Worm (Caenorhabditis elegans) whole organism, L1 larva: ENCODE measurements around the gene F56D2.3.

ENCODE experiments used
- C04F5.9 ChIP-seq: sonication (generic microtip); optimal IDR thresholded peaks from 2 replicates; lab custom pipeline; 2016; ENCODE audit warnings: missing genetic modification characterization, missing compliant biosample characterization
- C16A3.4 ChIP-seq: fragments of 150-350 bp; optimal IDR thresholded peaks from 2 replicates; lab custom pipeline; 2014; ENCODE audit warnings: missing biosample characterization, missing genetic modification characterization
- Y116A8C.19 ChIP-seq: sonication (generic microtip); optimal IDR thresholded peaks from 2 replicates; lab custom pipeline; 2016; ENCODE audit warnings: missing compliant biosample characterization, missing genetic modification characterization, borderline replicate concordance
- aha-1 ChIP-seq: fragments of 150-350 bp; optimal IDR thresholded peaks from 2 replicates; lab custom pipeline; 2014; ENCODE audit warnings: missing biosample characterization, missing genetic modification characterization
- aly-2 ChIP-seq: fragments of 150-350 bp; optimal IDR thresholded peaks from 2 replicates; lab custom pipeline; 2014; ENCODE audit warnings: missing biosample characterization, missing genetic modification characterization
- ama-1 ChIP-seq: fragments of 150-350 bp; optimal IDR thresholded peaks from 2 replicates; lab custom pipeline; 2014
- blmp-1 ChIP-seq: fragments of 150-350 bp; optimal IDR thresholded peaks from 2 replicates; lab custom pipeline; 2014; ENCODE audit warnings: missing biosample characterization, missing genetic modification characterization
- ceh-63 ChIP-seq: fragments of 200-800 bp; sonication (Bioruptor generic); optimal IDR thresholded peaks from 2 replicates; lab custom pipeline; 2018; ENCODE audit warnings: mild to moderate bottlenecking, missing genetic modification characterization, missing compliant biosample characterization
- ceh-8 ChIP-seq: fragments of 200-800 bp; sonication (Bioruptor generic); optimal IDR thresholded peaks from 2 replicates; lab custom pipeline; 2018; ENCODE audit warnings: mild to moderate bottlenecking, missing genetic modification characterization, moderate library complexity, missing compliant biosample characterization
- ceh-82 ChIP-seq, 3 experiments: fragments of 150-350 bp in 1 of 3; sonication (generic microtip) in 2 of 3; optimal IDR thresholded peaks; 2 replicates each; lab custom pipeline; 2014 to 2017; ENCODE audit warnings: missing biosample characterization in 3 of 3, missing genetic modification characterization in 3 of 3
- ceh-90 ChIP-seq: sonication (generic microtip); optimal IDR thresholded peaks from 2 replicates; lab custom pipeline; 2016; ENCODE audit warnings: missing genetic modification characterization, missing compliant biosample characterization
- ces-1 ChIP-seq: fragments of 150-350 bp; optimal IDR thresholded peaks from 2 replicates; lab custom pipeline; 2014; ENCODE audit warnings: missing biosample characterization, missing genetic modification reagents, missing genetic modification characterization
- dpl-1 ChIP-seq, 3 experiments: fragments of 150-350 bp in 2 of 3; sonication (generic microtip) in 1 of 3; optimal IDR thresholded peaks; 2 replicates each; lab custom pipeline; 2014 to 2017; ENCODE audit warnings: missing biosample characterization in 3 of 3, missing genetic modification characterization in 3 of 3, missing genetic modification reagents in 3 of 3
- dsc-1 ChIP-seq: sonication (generic microtip); optimal IDR thresholded peaks from 2 replicates; lab custom pipeline; 2016; ENCODE audit warnings: mild to moderate bottlenecking, missing genetic modification characterization, missing compliant biosample characterization
- egl-27 ChIP-seq, 2 experiments: fragments of 150-350 bp in 1 of 2; sonication (generic microtip); optimal IDR thresholded peaks; 3 replicates each; lab custom pipeline; 2017 to 2018; ENCODE audit warnings: missing biosample characterization in 2 of 2, missing genetic modification characterization in 2 of 2, missing genetic modification reagents in 2 of 2
- elt-2 ChIP-seq: sonication (generic microtip); optimal IDR thresholded peaks from 2 replicates; lab custom pipeline; 2016; ENCODE audit warnings: missing genetic modification characterization, mild to moderate bottlenecking, inconsistent platforms, missing compliant biosample characterization, missing genetic modification reagents
- ets-5 ChIP-seq: fragments of 200-800 bp; sonication (Bioruptor generic); IDR thresholded peaks from 2 replicates; pipeline ENCODE4 v1.3.6; 2022; ENCODE audit warnings: missing genetic modification characterization, missing compliant biosample characterization
- fkh-4 ChIP-seq: sonication (generic microtip); optimal IDR thresholded peaks from 2 replicates; lab custom pipeline; 2016; ENCODE audit warnings: missing compliant biosample characterization, missing genetic modification characterization, borderline replicate concordance
- fkh-8 ChIP-seq: sonication (generic microtip); optimal IDR thresholded peaks from 2 replicates; lab custom pipeline; 2016; ENCODE audit warnings: mild to moderate bottlenecking, missing genetic modification characterization, missing compliant biosample characterization
- fos-1 ChIP-seq: fragments of 150-350 bp; optimal IDR thresholded peaks from 2 replicates; lab custom pipeline; 2014; ENCODE audit warnings: missing biosample characterization, missing genetic modification characterization
- hlh-17 ChIP-seq: fragments of 200-800 bp; sonication (Bioruptor generic); optimal IDR thresholded peaks from 2 replicates; lab custom pipeline; 2018; ENCODE audit warnings: missing genetic modification characterization, mild to moderate bottlenecking, missing compliant biosample characterization, moderate library complexity, borderline replicate concordance
- hpl-2 ChIP-seq: fragments of 150-350 bp; optimal IDR thresholded peaks from 2 replicates; lab custom pipeline; 2014; ENCODE audit warnings: missing biosample characterization, missing genetic modification reagents, missing genetic modification characterization
- irx-1 ChIP-seq: sonication (generic microtip); optimal IDR thresholded peaks from 2 replicates; lab custom pipeline; 2016; ENCODE audit warnings: missing genetic modification characterization, missing compliant biosample characterization
- isw-1 ChIP-seq: fragments of 200-800 bp; sonication (Bioruptor generic); IDR thresholded peaks from 2 replicates; pipeline ENCODE4 v1.3.6; 2022; ENCODE audit warnings: missing genetic modification characterization, missing compliant biosample characterization
- jun-1 ChIP-seq: fragments of 150-350 bp; optimal IDR thresholded peaks from 2 replicates; lab custom pipeline; 2014; ENCODE audit warnings: missing biosample characterization, missing genetic modification reagents, missing genetic modification characterization
- lin-15B ChIP-seq: fragments of 150-350 bp; sonication (generic microtip); optimal IDR thresholded peaks from 3 replicates; lab custom pipeline; 2014; ENCODE audit warnings: missing biosample characterization, missing genetic modification characterization
- lin-39 ChIP-seq: fragments of 150-350 bp; optimal IDR thresholded peaks from 2 replicates; lab custom pipeline; 2014; ENCODE audit warnings: missing biosample characterization, missing genetic modification reagents, missing genetic modification characterization
- lir-3 ChIP-seq: sonication (generic microtip); optimal IDR thresholded peaks from 2 replicates; lab custom pipeline; 2016; ENCODE audit warnings: mild to moderate bottlenecking, missing genetic modification characterization, moderate library complexity, missing compliant biosample characterization; ENCODE audit not compliant: poor library complexity
- mdl-1 ChIP-seq, 2 experiments: fragments of 150-350 bp; optimal IDR thresholded peaks; 2 replicates each; lab custom pipeline; 2014 to 2017; ENCODE audit warnings: missing biosample characterization in 2 of 2, missing genetic modification characterization in 2 of 2, inconsistent platforms in 1 of 2
- mef-2 ChIP-seq: fragments of 150-350 bp; optimal IDR thresholded peaks from 2 replicates; lab custom pipeline; 2014; ENCODE audit warnings: missing biosample characterization, missing genetic modification characterization
- nhr-20 ChIP-seq: sonication (generic microtip); optimal IDR thresholded peaks from 2 replicates; lab custom pipeline; 2016; ENCODE audit warnings: mild to moderate bottlenecking, missing genetic modification characterization, missing compliant biosample characterization
- nhr-237 ChIP-seq: fragments of 150-350 bp; optimal IDR thresholded peaks from 2 replicates; lab custom pipeline; 2014; ENCODE audit warnings: missing biosample characterization, missing genetic modification characterization
- nhr-71 ChIP-seq: sonication (generic microtip); optimal IDR thresholded peaks from 2 replicates; lab custom pipeline; 2016; ENCODE audit warnings: mild to moderate bottlenecking, missing genetic modification characterization, moderate library complexity, missing compliant biosample characterization
- nhr-77 ChIP-seq: fragments of 150-350 bp; optimal IDR thresholded peaks from 2 replicates; lab custom pipeline; 2014; ENCODE audit warnings: missing biosample characterization, missing genetic modification characterization
- nhr-84 ChIP-seq: sonication (generic microtip); optimal IDR thresholded peaks from 2 replicates; lab custom pipeline; 2017; ENCODE audit warnings: missing biosample characterization, missing genetic modification characterization
- pax-3 ChIP-seq: fragments of 200-800 bp; sonication (Bioruptor generic); optimal IDR thresholded peaks from 2 replicates; lab custom pipeline; 2018; ENCODE audit warnings: mild to moderate bottlenecking, missing genetic modification characterization, moderate library complexity, missing compliant biosample characterization
- rnt-1 ChIP-seq: sonication (generic microtip); optimal IDR thresholded peaks from 2 replicates; lab custom pipeline; 2016; ENCODE audit warnings: mild to moderate bottlenecking, missing genetic modification characterization, moderate library complexity, missing compliant biosample characterization
- skn-1 ChIP-seq: fragments of 150-350 bp; optimal IDR thresholded peaks from 2 replicates; lab custom pipeline; 2014; ENCODE audit warnings: missing biosample characterization, missing genetic modification characterization
- snpc-4 ChIP-seq: fragments of 150-350 bp; optimal IDR thresholded peaks from 2 replicates; lab custom pipeline; 2014; ENCODE audit warnings: missing biosample characterization, missing genetic modification characterization
- snu-23 ChIP-seq: sonication (generic microtip); optimal IDR thresholded peaks from 2 replicates; lab custom pipeline; 2016; ENCODE audit warnings: missing genetic modification characterization, missing compliant biosample characterization
- sox-4 ChIP-seq: sonication (generic microtip); optimal IDR thresholded peaks from 2 replicates; lab custom pipeline; 2016; ENCODE audit warnings: missing genetic modification characterization, missing compliant biosample characterization
- sup-37 ChIP-seq: fragments of 200-800 bp; sonication (Bioruptor generic); optimal IDR thresholded peaks from 2 replicates; lab custom pipeline; 2018; ENCODE audit warnings: mild to moderate bottlenecking, missing genetic modification characterization, missing compliant biosample characterization
- swsn-7 ChIP-seq: sonication (generic microtip); optimal IDR thresholded peaks from 2 replicates; lab custom pipeline; 2016; ENCODE audit warnings: missing genetic modification characterization, missing compliant biosample characterization
- unc-130 ChIP-seq: fragments of 150-350 bp; optimal IDR thresholded peaks from 2 replicates; lab custom pipeline; 2017; ENCODE audit warnings: missing biosample characterization, missing genetic modification characterization, inconsistent platforms
- unc-86 ChIP-seq: sonication (generic microtip); optimal IDR thresholded peaks from 2 replicates; lab custom pipeline; 2016; ENCODE audit warnings: missing genetic modification characterization, missing compliant biosample characterization
- unc-98 ChIP-seq: fragments of 200-800 bp; sonication (Bioruptor generic); IDR thresholded peaks from 2 replicates; pipeline ENCODE4 v1.3.6; 2022; ENCODE audit warnings: missing genetic modification characterization, missing compliant biosample characterization
- vab-15 ChIP-seq: sonication (generic microtip); optimal IDR thresholded peaks from 2 replicates; lab custom pipeline; 2017; ENCODE audit warnings: missing genotype, mild to moderate bottlenecking, missing genetic modification characterization, missing compliant biosample characterization
- xbp-1 ChIP-seq: sonication (generic microtip); optimal IDR thresholded peaks from 2 replicates; lab custom pipeline; 2016; ENCODE audit warnings: missing genetic modification characterization, missing compliant biosample characterization
- zag-1 ChIP-seq: fragments of 150-350 bp; optimal IDR thresholded peaks from 2 replicates; lab custom pipeline; 2014; ENCODE audit warnings: missing biosample characterization, missing genetic modification characterization
- zip-4 ChIP-seq: fragments of 200-800 bp; sonication (Bioruptor generic); optimal IDR thresholded peaks from 2 replicates; lab custom pipeline; 2018; ENCODE audit warnings: mild to moderate bottlenecking, missing genetic modification characterization, moderate library complexity, missing compliant biosample characterization
- ztf-4 ChIP-seq: fragments of 150-350 bp; optimal IDR thresholded peaks from 2 replicates; lab custom pipeline; 2014; ENCODE audit warnings: missing biosample characterization, missing genetic modification characterization

F56D2.3 gene

DNA sequence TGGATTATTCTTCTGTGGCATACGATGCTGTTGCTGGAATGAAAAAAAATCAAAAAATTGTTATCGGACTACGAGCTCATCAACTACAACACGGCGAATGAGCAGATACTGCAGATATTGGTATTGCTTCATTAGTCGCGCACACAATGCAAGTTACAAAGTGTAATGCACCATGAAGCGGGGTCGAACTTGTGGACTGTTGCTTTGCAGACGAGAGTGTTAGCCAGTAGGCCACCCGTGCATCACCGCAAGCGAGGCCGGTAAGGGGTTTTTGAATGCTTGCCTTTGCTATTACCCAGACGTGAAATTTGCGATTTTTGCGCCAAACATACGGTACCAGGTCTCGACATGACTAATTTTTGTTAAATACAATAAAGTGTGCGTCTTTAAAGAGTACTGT is 17.3 kb downstream of the F56D2.3 start (continued):
- no peak for TF ChIP-seq mef-2 (tag; lab: Kevin White, UChicago)
- no peak for TF ChIP-seq hpl-2
- TF ChIP-seq ces-1 (GFP tag; lab: Kevin White, UChicago), result no peak
- peak; percentile 6 for TF ChIP-seq ama-1 (lab: Kevin White, UChicago)
- TF ChIP-seq sup-37 (GFP tag; lab: Kevin White, UChicago), result peak; percentile 43
- peak; percentile 72 for TF ChIP-seq jun-1
- peak; percentile 83 for TF ChIP-seq nhr-71 (tag; lab: Kevin White, UChicago)
- no peak for TF ChIP-seq Y116A8C.19
- TF ChIP-seq sox-4 (tag; lab: Kevin White, UChicago), result no peak
- peak; percentile 75 for TF ChIP-seq swsn-7 (tag; lab: Kevin White, UChicago)
- TF ChIP-seq unc-130 (tag; lab: Kevin White, UChicago), result peak; percentile 5
- TF ChIP-seq ztf-4 (tag; lab: Kevin White, UChicago), result peak; percentile 2
- peak; percentile 88 for TF ChIP-seq rnt-1
- no peak for TF ChIP-seq nhr-84 (tag; lab: Kevin White, UChicago)
- peak; percentile 16 for TF ChIP-seq fos-1 (tag; lab: Kevin White, UChicago)
- TF ChIP-seq xbp-1 (tag; lab: Kevin White, UChicago), result peak; percentile 57
- TF ChIP-seq C04F5.9, result peak; percentile 25
- TF ChIP-seq snpc-4 (tag; lab: Kevin White, UChicago), result peak; percentile 54
- no peak for TF ChIP-seq ceh-63 (GFP tag; lab: Kevin White, UChicago)
- TF ChIP-seq nhr-237 (tag; lab: Kevin White, UChicago), result no peak
- no peak for TF ChIP-seq vab-15
- TF ChIP-seq pax-3, result no peak
- TF ChIP-seq C16A3.4 (tag; lab: Kevin White, UChicago), result peak; percentile 73
- peak; percentile 12 for TF ChIP-seq lin-39
- peak in 1 of 2 experiments; percentile 76 for TF ChIP-seq mdl-1 (tag; optimal IDR thresholded peaks at IDR 0.05; lab: Kevin White, UChicago)
- TF ChIP-seq aly-2 (tag; lab: Kevin White, UChicago), result peak; percentile 58
- no peak for TF ChIP-seq zag-1 (tag; lab: Kevin White, UChicago)
- peak; percentile 56; the same call in 1 of the 2 replicates for TF ChIP-seq unc-98
- peak; percentile 17 for TF ChIP-seq zip-4 (GFP tag; lab: Kevin White, UChicago)
- TF ChIP-seq skn-1 (tag; lab: Kevin White, UChicago), result peak; percentile 58
- TF ChIP-seq nhr-20 (tag; lab: Kevin White, UChicago), result peak; percentile 82
- TF ChIP-seq dpl-1 (GFP tag; optimal IDR thresholded peaks at IDR 0.05; lab: Kevin White, UChicago), result peak; percentile 8 to 59 (median 58)
- no peak for TF ChIP-seq aha-1
- peak; percentile 34 for TF ChIP-seq fkh-8 (tag; lab: Kevin White, UChicago)
- peak; percentile 67 for TF ChIP-seq dsc-1 (tag; lab: Kevin White, UChicago)
- TF ChIP-seq ceh-82 (tag; optimal IDR thresholded peaks at IDR 0.05; lab: Kevin White, UChicago), result peak; percentile 50 to 62 (median 58)
- TF ChIP-seq fkh-4 (tag; lab: Kevin White, UChicago), result no peak
- TF ChIP-seq lin-15B (tag; lab: Kevin White, UChicago), result peak; percentile 34
- peak; percentile 43 for TF ChIP-seq elt-2 (tag; lab: Kevin White, UChicago)
- no peak for TF ChIP-seq blmp-1 (tag; lab: Kevin White, UChicago)
- TF ChIP-seq ceh-8 (GFP tag; lab: Kevin White, UChicago), result peak; percentile 43
- no peak for TF ChIP-seq unc-86 (tag; lab: Kevin White, UChicago)
- peak; percentile 77 for TF ChIP-seq nhr-77 (tag; lab: Kevin White, UChicago)
- TF ChIP-seq lir-3 (tag; lab: Kevin White, UChicago), result peak; percentile 64
- TF ChIP-seq irx-1 (tag; lab: Kevin White, UChicago), result peak; percentile 62
- no peak for TF ChIP-seq ets-5
- TF ChIP-seq hlh-17 (GFP tag; lab: Kevin White, UChicago), result no peak
- no peak for TF ChIP-seq isw-1 (GFP tag; lab: Robert Waterston, UW)
- TF ChIP-seq egl-27 (tag; optimal IDR thresholded peaks at IDR 0.05; lab: Kevin White, UChicago), result no peak
- TF ChIP-seq snu-23 (GFP tag; lab: Kevin White, UChicago), result peak; percentile 88
- peak; percentile 7 for TF ChIP-seq ceh-90 (tag; lab: Kevin White, UChicago)
